In genomic region chrIV:14060612-14061011, ce11 we compare ENCODE assay signal across 2 worm cellular contexts.
A peak's percentile ranks its signal among the peaks of the same experiment; 100 is the strongest.
TF ChIP-seq lines count a peak whose summit lies in the region.

Y37A1B.4 (minus strand) TSS chrIV:14060712.

TF ChIP-seq in whole organism, L4 larva, 104 proteins besides CTCF, POLR2A, EP300 and RAD21:
- TF ChIP-seq skn-1 (tag; optimal IDR thresholded peaks at IDR 0.05; lab: Kevin White, UChicago), result no peak
- 0 out of 2 replicates have a peak, but pooled peaks have one; percentile 5 for TF ChIP-seq lin-38 (GFP tag; IDR thresholded peaks at IDR 0.05; lab: Robert Waterston, UW)

TF ChIP-seq in whole organism, young adult, 124 proteins besides CTCF, POLR2A, EP300 and RAD21:
- TF ChIP-seq lag-1 (GFP tag; IDR thresholded peaks at IDR 0.05; lab: Robert Waterston, UW) (no peak), mes-4 (tag; optimal IDR thresholded peaks at IDR 0.05; lab: Kevin White, UChicago) (no peak), madf-6 (GFP tag; IDR thresholded peaks at IDR 0.05; lab: Robert Waterston, UW) (peak; percentile 23; the same call in 1 of the 2 replicates), snpc-4 (GFP tag; optimal IDR thresholded peaks at IDR 0.05; lab: Kevin White, UChicago) (no peak), snpc-4 (tag; optimal IDR thresholded peaks at IDR 0.05; lab: Kevin White, UChicago) (peak in 1 of 4 experiments; percentile 74), him-1 (tag; optimal IDR thresholded peaks at IDR 0.05; lab: Kevin White, UChicago) (no peak)
